Fruit fly (Drosophila melanogaster): ENCODE measurements around the gene CG5199.
A peak's percentile ranks its signal among the peaks of the same experiment; 100 is the strongest.

Gene CG5199

DNA sequence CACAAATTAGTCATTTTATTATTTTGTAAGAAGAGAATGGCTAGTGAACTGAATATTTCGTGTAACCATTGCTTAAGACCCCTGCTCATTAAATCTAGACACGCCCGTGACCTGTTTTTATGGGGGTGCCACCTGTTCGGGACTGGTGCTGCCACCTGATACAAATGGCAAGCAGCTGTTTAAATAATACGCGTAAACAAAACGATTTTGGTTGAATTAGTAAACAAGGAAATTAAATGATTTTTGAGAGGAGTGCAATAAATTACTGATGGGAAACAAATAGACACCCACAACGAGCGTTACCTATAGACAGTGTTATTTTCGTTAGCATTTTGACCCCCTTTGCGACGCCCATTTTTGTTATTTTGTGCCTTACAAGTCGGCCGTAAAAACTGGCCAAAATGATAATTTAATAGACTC is 22.1 kb upstream of the CG5199 start (continued):
- peak; percentile 67 for TF ChIP-seq Mes4 (GFP tag; optimal IDR thresholded peaks at IDR 0.05)
- TF ChIP-seq CG7357 (GFP tag; IDR thresholded peaks at IDR 0.05) = peak; percentile 73
- no peak for TF ChIP-seq CG10959 (GFP tag; IDR thresholded peaks at IDR 0.05)
- TF ChIP-seq CG9609 (GFP tag; optimal IDR thresholded peaks at IDR 0.05) = peak; percentile 84
- no peak for TF ChIP-seq Awh (GFP tag; IDR thresholded peaks at IDR 0.05)
- TF ChIP-seq salm (tag; optimal IDR thresholded peaks at IDR 0.05) = peak; percentile 37
- TF ChIP-seq kah (GFP tag; optimal IDR thresholded peaks at IDR 0.05) = peak; percentile 98
- no peak for TF ChIP-seq CG17328 (GFP tag; IDR thresholded peaks at IDR 0.05)
- TF ChIP-seq her (GFP tag; optimal IDR thresholded peaks at IDR 0.05) = peak; percentile 82
- no peak for TF ChIP-seq zfh1 (GFP tag; IDR thresholded peaks at IDR 0.05)
- TF ChIP-seq Atf6 (GFP tag; IDR thresholded peaks at IDR 0.05) = no peak
- TF ChIP-seq Trl (optimal IDR thresholded peaks at IDR 0.05) = no peak
- TF ChIP-seq Trl (GFP tag; optimal IDR thresholded peaks at IDR 0.05) = peak; percentile 90
- TF ChIP-seq Sox100B (GFP tag; optimal IDR thresholded peaks at IDR 0.05) = peak; percentile 75
- no peak for TF ChIP-seq gsb (GFP tag; IDR thresholded peaks at IDR 0.05)
- TF ChIP-seq caup (GFP tag; optimal IDR thresholded peaks at IDR 0.05; ENCODE audit: severe bottlenecking) = peak; percentile 93
- TF ChIP-seq Myb (GFP tag; optimal IDR thresholded peaks at IDR 0.05) = peak; percentile 76
- TF ChIP-seq Jarid2 (GFP tag; optimal IDR thresholded peaks at IDR 0.05) = peak; percentile 48
- TF ChIP-seq Antp (GFP tag; optimal IDR thresholded peaks at IDR 0.05) = peak; percentile 79
- no peak for TF ChIP-seq Dref (GFP tag; IDR thresholded peaks at IDR 0.05)
- TF ChIP-seq Fer1 (GFP tag; optimal IDR thresholded peaks at IDR 0.05) = peak; percentile 90
- peak; percentile 82 for TF ChIP-seq CG13775 (GFP tag; optimal IDR thresholded peaks at IDR 0.05)
- TF ChIP-seq Ravus (GFP tag; IDR thresholded peaks at IDR 0.05) = no peak
- peak; percentile 89 for TF ChIP-seq CG2678 (tag; optimal IDR thresholded peaks at IDR 0.05)
- no peak for TF ChIP-seq CG11247 (GFP tag; IDR thresholded peaks at IDR 0.05)
- peak; percentile 75 for TF ChIP-seq nmo (GFP tag; optimal IDR thresholded peaks at IDR 0.05)
- TF ChIP-seq CG3407 (GFP tag; optimal IDR thresholded peaks at IDR 0.05) = peak; percentile 68
- peak; percentile 85 for TF ChIP-seq Ets97D (GFP tag; optimal IDR thresholded peaks at IDR 0.05)
- TF ChIP-seq D19A (tag; optimal IDR thresholded peaks at IDR 0.05) = peak; percentile 82
- peak; percentile 76 for TF ChIP-seq CG18011 (GFP tag; optimal IDR thresholded peaks at IDR 0.05)
- TF ChIP-seq HLH4C (GFP tag; IDR thresholded peaks at IDR 0.05; ENCODE audit: partially characterized antibody) = no peak
- TF ChIP-seq usp (GFP tag; optimal IDR thresholded peaks at IDR 0.05) = no peak
- peak; percentile 96 for TF ChIP-seq Gug (GFP tag; IDR thresholded peaks at IDR 0.05)
- peak; percentile 82 for TF ChIP-seq psq (GFP tag; optimal IDR thresholded peaks at IDR 0.05)
- peak; percentile 65 for TF ChIP-seq corto (GFP tag; optimal IDR thresholded peaks at IDR 0.05)
- peak; percentile 80 for TF ChIP-seq CG4854 (GFP tag; optimal IDR thresholded peaks at IDR 0.05)
- TF ChIP-seq esg (GFP tag; conservative IDR thresholded peaks at IDR 0.05) = no peak
- TF ChIP-seq vfl (GFP tag; optimal IDR thresholded peaks at IDR 0.05) = peak; percentile 81
- peak; percentile 68 for TF ChIP-seq ewg (GFP tag; optimal IDR thresholded peaks at IDR 0.05)
- no peak for TF ChIP-seq CG1024 (GFP tag; IDR thresholded peaks at IDR 0.05)
- no peak for TF ChIP-seq jigr1 (GFP tag; IDR thresholded peaks at IDR 0.05)
- TF ChIP-seq Bdp1 (GFP tag; optimal IDR thresholded peaks at IDR 0.05) = peak; percentile 77
- no peak for TF ChIP-seq CkIIα-i1 (GFP tag; IDR thresholded peaks at IDR 0.05)
- no peak for TF ChIP-seq al (GFP tag; IDR thresholded peaks at IDR 0.05)
- TF ChIP-seq CG6683 (GFP tag; optimal IDR thresholded peaks at IDR 0.05) = peak; percentile 74
- peak; percentile 74 for TF ChIP-seq ems (GFP tag; optimal IDR thresholded peaks at IDR 0.05)
- TF ChIP-seq CG11398 (GFP tag; optimal IDR thresholded peaks at IDR 0.05) = peak; percentile 78
- TF ChIP-seq Poxn (GFP tag; IDR thresholded peaks at IDR 0.05) = no peak
- TF ChIP-seq Dfd (GFP tag; optimal IDR thresholded peaks at IDR 0.05) = no peak
- peak; percentile 80 for TF ChIP-seq CG14710 (tag; optimal IDR thresholded peaks at IDR 0.05)
- peak; percentile 78 for TF ChIP-seq fd3F (GFP tag; optimal IDR thresholded peaks at IDR 0.05)
- peak; percentile 76 for TF ChIP-seq kay (GFP tag; optimal IDR thresholded peaks at IDR 0.05)
- no peak for TF ChIP-seq hbn (GFP tag; IDR thresholded peaks at IDR 0.05; ENCODE audit: partially characterized antibody)
